Worm (Caenorhabditis elegans): ENCODE measurements around the gene M05D6.3.
A peak's percentile ranks its signal among the peaks of the same experiment; 100 is the strongest.

The M05D6.3 gene

ce11 chrII:8456681-8457389 lies 18.7 kb upstream of the M05D6.3 start (continued):
- TF ChIP-seq snpc-4 (GFP tag; optimal IDR thresholded peaks at IDR 0.05) (no peak), snpc-4 (tag; optimal IDR thresholded peaks at IDR 0.05) (no peak), repo-1 (tag; optimal IDR thresholded peaks at IDR 0.05) (no peak), pbrm-1 (GFP tag; IDR thresholded peaks at IDR 0.05) (no peak), lsy-27 (tag; optimal IDR thresholded peaks at IDR 0.05; ENCODE audit: borderline replicate concordance, insufficient read depth) (no peak), B0035.1 (tag; optimal IDR thresholded peaks at IDR 0.05) (no peak), lsl-1 (GFP tag; optimal IDR thresholded peaks at IDR 0.05) (peak; percentile 81), attf-6 (GFP tag; IDR thresholded peaks at IDR 0.05) (no peak), F57A8.1 (GFP tag; optimal IDR thresholded peaks at IDR 0.05) (no peak), Y53F4B.3 (GFP tag; IDR thresholded peaks at IDR 0.05) (no peak), ama-1 (optimal IDR thresholded peaks at IDR 0.05) (no peak), ama-1 (GFP tag; optimal IDR thresholded peaks at IDR 0.05) (no peak), mes-4 (tag; optimal IDR thresholded peaks at IDR 0.05) (no peak), rcor-1 (GFP tag; IDR thresholded peaks at IDR 0.05) (no peak), let-607 (tag; optimal IDR thresholded peaks at IDR 0.05) (no peak), ceh-27 (GFP tag; optimal IDR thresholded peaks at IDR 0.05) (no peak), F39B2.1 (GFP tag; IDR thresholded peaks at IDR 0.05) (no peak), ekl-4 (GFP tag; IDR thresholded peaks at IDR 0.05) (no peak), ZK185.1 (tag; optimal IDR thresholded peaks at IDR 0.05; ENCODE audit: poor library complexity, severe bottlenecking) (no peak), madf-6 (GFP tag; IDR thresholded peaks at IDR 0.05) (peak; percentile 94), ccch-3 (GFP tag; optimal IDR thresholded peaks at IDR 0.05) (no peak), egrh-3 (GFP tag; IDR thresholded peaks at IDR 0.05) (no peak), unc-130 (GFP tag; optimal IDR thresholded peaks at IDR 0.05) (no peak), nfya-2 (GFP tag; IDR thresholded peaks at IDR 0.05) (no peak), hmg-20 (GFP tag; IDR thresholded peaks at IDR 0.05) (no peak), ets-4 (GFP tag; optimal IDR thresholded peaks at IDR 0.05) (no peak), egl-44 (GFP tag; IDR thresholded peaks at IDR 0.05) (no peak), ztf-6 (GFP tag; IDR thresholded peaks at IDR 0.05) (no peak), zfh-2 (GFP tag; conservative IDR thresholded peaks at IDR 0.05) (no peak), cebp-1 (GFP tag; IDR thresholded peaks at IDR 0.05) (no peak), cebp-1 (tag; optimal IDR thresholded peaks at IDR 0.05) (no peak), bed-2 (GFP tag; IDR thresholded peaks at IDR 0.05) (no peak), atf-7 (tag; optimal IDR thresholded peaks at IDR 0.05) (no peak), F23B12.7 (tag; optimal IDR thresholded peaks at IDR 0.05; ENCODE audit: insufficient read depth) (no peak), F33H1.4 (GFP tag; IDR thresholded peaks at IDR 0.05) (peak; percentile 84), Y95B8A.8 (GFP tag; IDR thresholded peaks at IDR 0.05) (no peak), snpc-1.1 (tag; optimal IDR thresholded peaks at IDR 0.05; ENCODE audit: insufficient read depth) (no peak), hlh-12 (tag; optimal IDR thresholded peaks at IDR 0.05) (no peak), efl-1 (GFP tag; optimal IDR thresholded peaks at IDR 0.05) (peak; percentile 89)

DNA sequence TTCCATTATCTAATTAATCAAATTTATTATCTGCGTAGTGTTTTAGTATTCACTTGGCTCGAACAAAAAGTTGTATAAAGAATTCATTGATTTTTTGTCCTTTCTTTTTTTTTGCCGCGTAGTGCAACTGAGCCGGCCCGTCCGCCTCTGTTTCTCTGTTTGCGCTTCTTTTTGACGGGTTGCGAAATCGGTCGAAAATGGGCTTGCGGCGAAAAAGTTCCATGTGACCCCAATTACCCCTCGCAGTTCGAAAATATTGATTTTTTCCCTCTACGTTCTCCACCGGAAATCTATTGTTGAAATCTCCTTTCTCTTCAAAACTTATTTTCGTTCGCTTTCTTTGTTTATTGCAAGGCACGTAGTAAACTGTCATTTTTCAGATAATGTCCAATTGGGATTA lies 18.1 kb upstream of the M05D6.3 start, which contains the start of gene zyg-9:
Gene zyg-9, plus strand, starts transcription at position 381 of the 400 bp plus-strand sequence.
- TF ChIP-seq lin-26 (GFP tag; IDR thresholded peaks at IDR 0.05) = peak; percentile 27; the same call in 1 of the 2 replicates
- TF ChIP-seq egl-18 (GFP tag; IDR thresholded peaks at IDR 0.05) = no peak
- TF ChIP-seq lin-54 (GFP tag; optimal IDR thresholded peaks at IDR 0.05) = peak; percentile 26
- TF ChIP-seq Y53G8AR.9 (GFP tag; conservative IDR thresholded peaks at IDR 0.05) = no peak
- TF ChIP-seq nfyb-1 (GFP tag; IDR thresholded peaks at IDR 0.05) = peak; percentile 14; the same call in 1 of the 2 replicates
- no peak for TF ChIP-seq fkh-3 (tag; optimal IDR thresholded peaks at IDR 0.05)
- peak; percentile 76 for TF ChIP-seq attf-5 (GFP tag; optimal IDR thresholded peaks at IDR 0.05)
- no peak for TF ChIP-seq xnd-1 (tag; optimal IDR thresholded peaks at IDR 0.05)
- no peak for TF ChIP-seq F55B11.4 (tag; optimal IDR thresholded peaks at IDR 0.05; ENCODE audit: borderline replicate concordance, insufficient read depth)
- TF ChIP-seq Y67H2A.10 (GFP tag; conservative IDR thresholded peaks at IDR 0.05) = peak; percentile 8; the same call in 1 of the 2 replicates
- TF ChIP-seq pbrm-1 (GFP tag; IDR thresholded peaks at IDR 0.05) = 0 out of 2 replicates have a peak, but pooled peaks have one; percentile 22
- TF ChIP-seq cebp-1 (GFP tag; IDR thresholded peaks at IDR 0.05) = peak; percentile 96
- peak; percentile 99 for TF ChIP-seq cebp-1 (tag; optimal IDR thresholded peaks at IDR 0.05)
